Fruit fly (Drosophila melanogaster) whole organism, pupa: ENCODE data around the gene Fum2.

Experiments
- CG10348 ChIP-seq: fragments of 200-800 bp; sonication (Bioruptor generic); IDR thresholded peaks from 2 replicates; pipeline ENCODE4 v1.3.6; 2022; ENCODE audit warnings: missing biosample characterization, missing genetic modification characterization
- CG12605 ChIP-seq: fragments of 200-800 bp; sonication (Bioruptor generic); IDR thresholded peaks from 2 replicates; pipeline ENCODE4 v1.3.6; 2022; ENCODE audit warnings: missing biosample characterization, missing genetic modification characterization
- CG13204 ChIP-seq: fragments of 200-800 bp; sonication (Bioruptor generic); optimal IDR thresholded peaks from 2 replicates; lab custom pipeline; 2018; ENCODE audit warnings: missing biosample characterization, mild to moderate bottlenecking, missing genetic modification characterization, moderate library complexity
- CG14655 ChIP-seq: fragments of 200-800 bp; sonication (Bioruptor generic); optimal IDR thresholded peaks from 3 replicates; lab custom pipeline; 2017; ENCODE audit warnings: mild to moderate bottlenecking, missing biosample characterization, missing genetic modification reagents, missing genetic modification characterization
- CG15710 ChIP-seq: fragments of 200-800 bp; sonication (Bioruptor generic); optimal IDR thresholded peaks from 2 replicates; lab custom pipeline; 2018; ENCODE audit warnings: missing biosample characterization, mild to moderate bottlenecking, missing genetic modification characterization, moderate library complexity
- CG17806 ChIP-seq: fragments of 200-800 bp; sonication (Bioruptor generic); optimal IDR thresholded peaks from 2 replicates; lab custom pipeline; 2018; ENCODE audit warnings: missing biosample characterization, mild to moderate bottlenecking, missing genetic modification characterization, moderate library complexity
- CG32121 ChIP-seq: fragments of 200-800 bp; sonication (Bioruptor generic); IDR thresholded peaks from 2 replicates; pipeline ENCODE4 v1.3.6; 2022; ENCODE audit warnings: missing biosample characterization, missing genetic modification characterization
- CG34367 ChIP-seq: fragments of 200-800 bp; sonication (Bioruptor generic); optimal IDR thresholded peaks from 2 replicates; lab custom pipeline; 2018; ENCODE audit warnings: missing biosample characterization, mild to moderate bottlenecking, missing genetic modification characterization
- CG4496 ChIP-seq: fragments of 200-800 bp; sonication (Bioruptor generic); IDR thresholded peaks from 3 replicates; pipeline ENCODE4 v1.3.6; 2022; ENCODE audit warnings: missing biosample characterization, missing genetic modification characterization
- CG8159 ChIP-seq: fragments of 200-800 bp; sonication (Bioruptor generic); optimal IDR thresholded peaks from 3 replicates; lab custom pipeline; 2018; ENCODE audit warnings: missing biosample characterization, mild to moderate bottlenecking, missing genetic modification characterization, moderate library complexity
- CG8301 ChIP-seq: fragments of 200-800 bp; sonication (Bioruptor generic); optimal IDR thresholded peaks from 2 replicates; lab custom pipeline; 2018; ENCODE audit warnings: missing biosample characterization, mild to moderate bottlenecking, missing genetic modification characterization
- CG9948 ChIP-seq: fragments of 200-800 bp; sonication (Bioruptor generic); optimal IDR thresholded peaks from 2 replicates; lab custom pipeline; 2018; ENCODE audit warnings: missing biosample characterization, mild to moderate bottlenecking, missing genetic modification characterization, moderate library complexity
- D1 ChIP-seq: fragments of 200-800 bp; sonication (Bioruptor generic); optimal IDR thresholded peaks from 2 replicates; lab custom pipeline; 2018; ENCODE audit warnings: missing biosample characterization, mild to moderate bottlenecking, missing genetic modification characterization, moderate library complexity
- EcR ChIP-seq: fragments of 200-800 bp; sonication (Bioruptor generic); optimal IDR thresholded peaks from 3 replicates; lab custom pipeline; 2019; ENCODE audit warnings: missing biosample characterization, missing genetic modification characterization, mild to moderate bottlenecking, moderate library complexity, missing genetic modification reagents
- Ets98B ChIP-seq: fragments of 200-800 bp; sonication (Bioruptor generic); IDR thresholded peaks from 2 replicates; pipeline ENCODE4 v1.3.6; 2022; ENCODE audit warnings: missing biosample characterization, missing genetic modification characterization
- Pif1A ChIP-seq: fragments of 200-800 bp; sonication (Bioruptor generic); optimal IDR thresholded peaks from 3 replicates; lab custom pipeline; 2016; ENCODE audit warnings: missing biosample characterization, missing genetic modification characterization
- Pif1B ChIP-seq: fragments of 200-800 bp; sonication (Bioruptor generic); optimal IDR thresholded peaks from 3 replicates; lab custom pipeline; 2016; ENCODE audit warnings: missing biosample characterization, missing genetic modification characterization
- Snoo ChIP-seq: fragments of 200-800 bp; sonication (Bioruptor generic); optimal IDR thresholded peaks from 3 replicates; lab custom pipeline; 2017; ENCODE audit warnings: missing biosample characterization, mild to moderate bottlenecking, missing genetic modification characterization, inconsistent platforms
- fd96Ca ChIP-seq: fragments of 200-800 bp; sonication (Bioruptor generic); IDR thresholded peaks from 3 replicates; pipeline ENCODE4 v1.3.6; 2022; ENCODE audit warnings: missing biosample characterization, missing genetic modification characterization
- gl ChIP-seq: fragments of 200-800 bp; sonication (Bioruptor generic); optimal IDR thresholded peaks from 2 replicates; lab custom pipeline; 2018; ENCODE audit warnings: missing biosample characterization, mild to moderate bottlenecking, missing genetic modification characterization
- rn ChIP-seq: fragments of 200-800 bp; sonication (Bioruptor generic); IDR thresholded peaks from 2 replicates; pipeline ENCODE4 v1.3.6; 2022; ENCODE audit warnings: missing biosample characterization, missing genetic modification characterization

Fum2 gene

dm6 chrX:6719968-6720367 is 38.4 kb downstream of the Fum2 start:
- TF ChIP-seq CG17806, result no peak

DNA sequence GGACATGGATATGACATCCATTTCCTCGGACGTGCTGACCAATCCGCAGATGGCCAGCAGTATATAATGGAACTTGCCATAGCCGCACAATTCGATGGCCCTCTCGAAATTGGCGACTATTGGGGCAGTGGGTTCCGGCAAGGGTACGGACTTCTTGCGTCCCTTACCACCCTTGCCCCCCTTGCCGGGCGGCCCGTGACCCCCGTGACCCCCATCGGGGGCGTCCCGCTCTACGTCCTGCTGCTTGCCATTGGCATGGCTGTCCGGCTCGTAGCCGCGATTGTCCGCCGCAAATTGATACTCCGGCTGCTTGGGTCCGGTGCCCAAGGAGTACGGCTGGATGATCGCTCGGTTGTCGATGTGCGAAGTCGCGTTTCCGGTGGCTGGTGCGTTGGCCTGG is 42.1 kb downstream of the Fum2 start:
- no peak for TF ChIP-seq Pif1B (GFP tag; lab: Kevin White, UChicago)
- TF ChIP-seq Ets98B (GFP tag; lab: Robert Waterston, UW), result no peak
- no peak for TF ChIP-seq CG34367
- no peak for TF ChIP-seq CG32121 (GFP tag; lab: Robert Waterston, UW)
- TF ChIP-seq Pif1A, result no peak
- no peak for TF ChIP-seq CG10348 (GFP tag; lab: Robert Waterston, UW)
- TF ChIP-seq CG8159 (tag; lab: Kevin White, UChicago), result no peak
- no peak for TF ChIP-seq CG9948 (tag; lab: Kevin White, UChicago)
- no peak for TF ChIP-seq CG15710 (tag; lab: Kevin White, UChicago)
- no peak for TF ChIP-seq CG12605 (GFP tag; lab: Robert Waterston, UW)
- TF ChIP-seq CG13204 (GFP tag; lab: Kevin White, UChicago), result no peak
- TF ChIP-seq rn (GFP tag; lab: Robert Waterston, UW), result no peak
- TF ChIP-seq Snoo (tag; lab: Kevin White, UChicago), result no peak
- no peak for TF ChIP-seq CG17806
- no peak for TF ChIP-seq CG14655 (GFP tag; lab: Kevin White, UChicago)

DNA sequence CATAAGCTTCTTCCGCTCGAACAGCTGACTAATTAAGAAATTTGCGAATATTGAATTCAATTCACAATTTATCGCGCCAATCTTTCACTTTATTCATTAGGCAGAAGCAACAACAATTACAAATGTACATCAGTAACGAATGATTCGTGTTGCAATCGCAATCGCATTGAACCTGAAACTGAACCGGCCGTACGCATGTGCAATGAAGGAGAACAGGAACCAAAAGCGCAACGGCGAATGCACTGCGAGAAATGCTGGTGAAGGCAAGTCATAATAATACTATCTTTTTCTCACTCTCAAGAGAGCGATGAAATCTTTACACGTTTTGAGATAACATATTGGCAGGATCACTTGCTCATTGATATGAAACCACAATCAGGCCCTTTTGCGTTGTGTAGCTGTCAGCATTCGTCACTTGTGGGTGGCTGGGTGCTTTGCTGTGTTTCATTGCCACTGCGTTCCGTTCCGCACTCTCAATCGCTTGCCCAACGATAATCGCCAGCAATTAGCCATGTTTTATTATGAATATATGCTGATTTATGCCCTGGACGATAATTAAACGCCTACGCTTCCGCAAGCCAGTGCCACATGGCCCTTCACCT is 43.4 kb downstream of the Fum2 start:
- TF ChIP-seq CG17806, result no peak
- no peak for TF ChIP-seq rn (GFP tag; lab: Robert Waterston, UW)
- no peak for TF ChIP-seq CG15710 (tag; lab: Kevin White, UChicago)
- no peak for TF ChIP-seq gl
- TF ChIP-seq Ets98B (GFP tag; lab: Robert Waterston, UW), result peak; percentile 40
- TF ChIP-seq CG8159 (tag; lab: Kevin White, UChicago), result no peak
- no peak for TF ChIP-seq CG10348 (GFP tag; lab: Robert Waterston, UW)
- no peak for TF ChIP-seq Snoo (tag; lab: Kevin White, UChicago)
- peak; percentile 46 for TF ChIP-seq CG14655 (GFP tag; lab: Kevin White, UChicago)
- no peak for TF ChIP-seq CG9948 (tag; lab: Kevin White, UChicago)
- no peak for TF ChIP-seq Pif1A
- peak; percentile 19 for TF ChIP-seq CG8301 (tag; lab: Kevin White, UChicago)
- no peak for TF ChIP-seq Pif1B (GFP tag; lab: Kevin White, UChicago)
- no peak for TF ChIP-seq CG12605 (GFP tag; lab: Robert Waterston, UW)
- TF ChIP-seq CG4496, result peak; percentile 43; the same call in 1 of the 3 replicates
- TF ChIP-seq CG34367, result no peak

dm6 chrX:6726758-6727490 is 45.4 kb downstream of the Fum2 start:
- TF ChIP-seq CG13204 (GFP tag; lab: Kevin White, UChicago) (peak; percentile 72), CG10348 (GFP tag; lab: Robert Waterston, UW) (no peak), D1 (tag; lab: Kevin White, UChicago) (no peak), CG4496 (0 out of 3 replicates have a peak, but pooled peaks have one; percentile 34), CG8301 (tag; lab: Kevin White, UChicago) (no peak), CG17806 (no peak), CG8159 (tag; lab: Kevin White, UChicago) (no peak), Pif1B (GFP tag; lab: Kevin White, UChicago) (no peak), CG12605 (GFP tag; lab: Robert Waterston, UW) (no peak), CG15710 (tag; lab: Kevin White, UChicago) (no peak), Snoo (tag; lab: Kevin White, UChicago) (no peak), gl (no peak)
- TF ChIP-seq, all 21 proteins: peak for 2

dm6 chrX:6728597-6729158 is 47.1 kb downstream of the Fum2 start:
- TF ChIP-seq CG34367 (no peak), EcR (GFP tag; lab: Kevin White, UChicago) (peak; percentile 47)

dm6 chrX:6730600-6731259 is 49.2 kb downstream of the Fum2 start:
- TF ChIP-seq gl (peak; percentile 78), EcR (GFP tag; lab: Kevin White, UChicago) (no peak), CG8159 (tag; lab: Kevin White, UChicago) (peak; percentile 57), rn (GFP tag; lab: Robert Waterston, UW) (peak; percentile 51; the same call in 1 of the 2 replicates), CG14655 (GFP tag; lab: Kevin White, UChicago) (peak; percentile 74), fd96Ca (peak; percentile 87), Pif1A (peak; percentile 26), CG17806 (peak; percentile 52), CG12605 (GFP tag; lab: Robert Waterston, UW) (peak; percentile 91), CG4496 (peak; percentile 88), CG15710 (tag; lab: Kevin White, UChicago) (peak; percentile 47), CG10348 (GFP tag; lab: Robert Waterston, UW) (no peak), Snoo (tag; lab: Kevin White, UChicago) (no peak), Pif1B (GFP tag; lab: Kevin White, UChicago) (peak; percentile 42), CG8301 (tag; lab: Kevin White, UChicago) (peak; percentile 63), CG34367 (peak; percentile 42), Ets98B (GFP tag; lab: Robert Waterston, UW) (peak; percentile 81), CG32121 (GFP tag; lab: Robert Waterston, UW) (peak; percentile 58; the same call in 1 of the 2 replicates), CG9948 (tag; lab: Kevin White, UChicago) (peak; percentile 25), D1 (tag; lab: Kevin White, UChicago) (no peak), CG13204 (GFP tag; lab: Kevin White, UChicago) (peak; percentile 70)
